Worm (Caenorhabditis elegans) whole organism, L4 larva: ENCODE measurements around the gene tre-5.

Experiments used
- F44E2.7 ChIP-seq: fragments of 200-800 bp; sonication (Bioruptor generic); IDR thresholded peaks from 2 replicates; pipeline ENCODE4 v2.1.2; 2022; ENCODE audit warnings: missing genetic modification characterization, missing compliant biosample characterization
- Y105C5A.15 ChIP-seq: fragments of 200-800 bp; sonication (Bioruptor generic); IDR thresholded peaks from 2 replicates; pipeline ENCODE4 v1.3.6; 2022; ENCODE audit warnings: missing genetic modification characterization, missing compliant biosample characterization
- aly-2 ChIP-seq: sonication (generic microtip); optimal IDR thresholded peaks from 2 replicates; lab custom pipeline; 2018; ENCODE audit warnings: missing biosample characterization, missing genetic modification characterization
- hlh-30 ChIP-seq: sonication (generic microtip); optimal IDR thresholded peaks from 2 replicates; lab custom pipeline; 2017; ENCODE audit warnings: antibody characterized with exemption, mild to moderate bottlenecking, missing genetic modification characterization, missing compliant biosample characterization; ENCODE audit not compliant: insufficient read depth
- hmg-1.1 ChIP-seq: fragments of 200-800 bp; sonication (Bioruptor generic); IDR thresholded peaks from 2 replicates; pipeline ENCODE4 v1.3.6; 2022; ENCODE audit warnings: missing genetic modification reagents, missing genetic modification characterization, missing compliant biosample characterization
- nhr-77 ChIP-seq: fragments of 150-350 bp; optimal IDR thresholded peaks from 2 replicates; lab custom pipeline; 2014; ENCODE audit warnings: missing biosample characterization, missing genetic modification characterization
- pha-4 ChIP-seq, 2 experiments: fragments of 150-350 bp in 1 of 2; fragments of 200-800 bp in 1 of 2; sonication (Bioruptor generic) in 1 of 2; IDR thresholded peaks in 1 of 2; optimal IDR thresholded peaks in 1 of 2; 2 replicates each; pipeline versions ENCODE4 v1.3.6 to Lab custom; 2014 to 2022; ENCODE audit warnings: missing genetic modification characterization in 2 of 2, missing genetic modification reagents in 2 of 2, missing biosample characterization in 1 of 2, missing compliant biosample characterization in 1 of 2
- unc-62 ChIP-seq, 3 experiments: fragments of 150-350 bp in 1 of 3; sonication (generic microtip); optimal IDR thresholded peaks in 2 of 3; peaks in 1 of 3; 1 replicate in 1 of 3; 2 replicates in 2 of 3; lab custom pipeline; 2014 to 2017; ENCODE audit warnings: missing biosample characterization in 3 of 3, missing genetic modification characterization in 3 of 3, missing genetic modification reagents in 3 of 3, missing genotype in 1 of 3
- ztf-11 ChIP-seq: fragments of 150-350 bp; optimal IDR thresholded peaks from 2 replicates; lab custom pipeline; 2014; ENCODE audit warnings: missing biosample characterization, missing genetic modification characterization

ce11 chrII:75831-76230, 20.7 kb upstream of the tre-5 start:
- no peak for TF ChIP-seq nhr-77
- TF ChIP-seq hmg-1.1 (GFP tag; lab: Robert Waterston, UW) = no peak
- no peak for TF ChIP-seq aly-2 (tag; lab: Kevin White, UChicago)
- TF ChIP-seq pha-4 (GFP tag; IDR thresholded peaks at IDR 0.05; lab: Robert Waterston, UW) = no peak
- no peak for TF ChIP-seq pha-4 (tag; optimal IDR thresholded peaks at IDR 0.05; lab: Kevin White, UChicago)
- no peak for TF ChIP-seq hlh-30 (tag; lab: Kevin White, UChicago)
- no peak for TF ChIP-seq Y105C5A.15 (GFP tag; lab: Robert Waterston, UW)
- no peak for TF ChIP-seq ztf-11 (tag; lab: Kevin White, UChicago)
- TF ChIP-seq F44E2.7 (GFP tag; lab: Robert Waterston, UW) = no peak
- TF ChIP-seq unc-62 (GFP tag; optimal IDR thresholded peaks at IDR 0.05 in 1 of 2; lab: Kevin White, UChicago) = peak in 1 of 2 experiments; percentile 95
- TF ChIP-seq unc-62 (tag; optimal IDR thresholded peaks at IDR 0.05; lab: Kevin White, UChicago) = no peak
